Worm (Caenorhabditis elegans) whole organism, L4 larva: ENCODE measurements around the gene cpg-19.

ENCODE experiments used
- F37D6.2 ChIP-seq: sonication (generic microtip); optimal IDR thresholded peaks from 2 replicates; lab custom pipeline; 2016; ENCODE audit warnings: mild to moderate bottlenecking, missing genetic modification characterization, missing compliant biosample characterization
- Y5F2A.4 ChIP-seq: fragments of 200-800 bp; sonication (Bioruptor generic); optimal IDR thresholded peaks from 2 replicates; lab custom pipeline; 2018; ENCODE audit warnings: mild to moderate bottlenecking, missing genetic modification characterization, missing compliant biosample characterization
- ZK546.5 ChIP-seq, 2 experiments: sonication (generic microtip); optimal IDR thresholded peaks; 2 replicates each; lab custom pipeline; 2017; ENCODE audit warnings: missing biosample characterization in 2 of 2, missing genetic modification characterization in 2 of 2
- aly-2 ChIP-seq: sonication (generic microtip); optimal IDR thresholded peaks from 2 replicates; lab custom pipeline; 2018; ENCODE audit warnings: missing biosample characterization, missing genetic modification characterization
- ces-1 ChIP-seq: fragments of 150-350 bp; sonication (generic microtip); optimal IDR thresholded peaks from 4 replicates; lab custom pipeline; 2014; ENCODE audit warnings: missing biosample characterization, missing genetic modification reagents, missing genetic modification characterization
- lin-29 ChIP-seq: fragments of 200-800 bp; sonication (Bioruptor generic); IDR thresholded peaks from 2 replicates; pipeline ENCODE4 v1.3.6; 2022; ENCODE audit warnings: missing genetic modification reagents, missing genetic modification characterization, missing compliant biosample characterization
- nhr-25 ChIP-seq: sonication (generic microtip); optimal IDR thresholded peaks from 2 replicates; lab custom pipeline; 2017; ENCODE audit warnings: missing genetic modification characterization, mild to moderate bottlenecking, missing compliant biosample characterization, antibody characterized with exemption, moderate library complexity, borderline replicate concordance; ENCODE audit not compliant: insufficient read depth
- nhr-77 ChIP-seq: fragments of 150-350 bp; optimal IDR thresholded peaks from 2 replicates; lab custom pipeline; 2014; ENCODE audit warnings: missing biosample characterization, missing genetic modification characterization

ce11 chrX:16621467-16621866 lies at the start of gene cpg-19:
- TF ChIP-seq aly-2 (tag; lab: Kevin White, UChicago) (no peak), ZK546.5 (tag; optimal IDR thresholded peaks at IDR 0.05; lab: Kevin White, UChicago) (no peak), ces-1 (no peak), nhr-25 (tag; lab: Kevin White, UChicago) (no peak), lin-29 (GFP tag; lab: Robert Waterston, UW) (no peak), nhr-77 (tag; lab: Kevin White, UChicago) (no peak), F37D6.2 (tag; lab: Kevin White, UChicago) (no peak), Y5F2A.4 (GFP tag; lab: Kevin White, UChicago) (no peak)
